Fruit fly (Drosophila melanogaster) whole organism, adult: ENCODE results near the gene Sems.

Source experiments
- CG11617 ChIP-seq: fragments of 200-800 bp; sonication (Bioruptor generic); optimal IDR thresholded peaks from 2 replicates; lab custom pipeline; 2017; ENCODE audit warnings: mild to moderate bottlenecking, missing biosample characterization, missing genetic modification reagents, missing genetic modification characterization
- CG12768 ChIP-seq: fragments of 200-800 bp; sonication (Bioruptor generic); optimal IDR thresholded peaks from 2 replicates; lab custom pipeline; 2017; ENCODE audit warnings: missing biosample characterization, missing genetic modification characterization, mild to moderate bottlenecking, moderate library complexity, missing genetic modification reagents
- CG14711 ChIP-seq: fragments of 200-800 bp; sonication (Bioruptor generic); optimal IDR thresholded peaks from 2 replicates; lab custom pipeline; 2018; ENCODE audit warnings: missing biosample characterization, mild to moderate bottlenecking, missing genetic modification characterization, moderate library complexity
- CG7101 ChIP-seq: fragments of 200-800 bp; sonication (Bioruptor generic); optimal IDR thresholded peaks from 2 replicates; lab custom pipeline; 2018; ENCODE audit warnings: missing biosample characterization, mild to moderate bottlenecking, missing genetic modification characterization, moderate library complexity
- Clk ChIP-seq: fragments of 200-800 bp; sonication (Bioruptor generic); optimal IDR thresholded peaks from 2 replicates; lab custom pipeline; 2017; ENCODE audit warnings: missing biosample characterization, missing genetic modification characterization
- Hr96 ChIP-seq: fragments of 200-800 bp; sonication (Bioruptor generic); optimal IDR thresholded peaks from 2 replicates; lab custom pipeline; 2016; ENCODE audit warnings: missing biosample characterization, missing genetic modification characterization
- Mnt ChIP-seq: fragments of 200-800 bp; sonication (Bioruptor generic); optimal IDR thresholded peaks from 2 replicates; lab custom pipeline; 2016; ENCODE audit warnings: missing biosample characterization, mild to moderate bottlenecking, missing genetic modification characterization
- bab1 ChIP-seq: fragments of 200-800 bp; sonication (Bioruptor generic); optimal IDR thresholded peaks from 3 replicates; lab custom pipeline; 2019; ENCODE audit warnings: missing biosample characterization, mild to moderate bottlenecking, missing genetic modification characterization, moderate library complexity
- cic ChIP-seq: fragments of 200-800 bp; sonication (Bioruptor generic); optimal IDR thresholded peaks from 2 replicates; lab custom pipeline; 2017; ENCODE audit warnings: missing biosample characterization, mild to moderate bottlenecking, missing genetic modification characterization, moderate library complexity
- cnc ChIP-seq, 2 experiments: fragments of >200 bp; optimal IDR thresholded peaks; 2 replicates each; lab custom pipeline; 2017
- kay ChIP-seq: fragments of 200-800 bp; sonication (Bioruptor generic); peaks from one replicate; lab custom pipeline; 2016; ENCODE audit warnings: missing biosample characterization, missing genetic modification characterization, borderline replicate concordance
- pad ChIP-seq: fragments of 200-800 bp; sonication (Bioruptor generic); optimal IDR thresholded peaks from 3 replicates; lab custom pipeline; 2017; ENCODE audit warnings: missing biosample characterization, missing genetic modification characterization, mild to moderate bottlenecking, moderate library complexity, missing genetic modification reagents
- tj ChIP-seq: fragments of 200-800 bp; sonication (Bioruptor generic); optimal IDR thresholded peaks from 3 replicates; lab custom pipeline; 2017; ENCODE audit warnings: missing biosample characterization, mild to moderate bottlenecking, missing genetic modification characterization, moderate library complexity
- toe ChIP-seq: fragments of 200-800 bp; sonication (Bioruptor generic); optimal IDR thresholded peaks from 2 replicates; lab custom pipeline; 2016; ENCODE audit warnings: missing biosample characterization, missing genetic modification characterization

DNA sequence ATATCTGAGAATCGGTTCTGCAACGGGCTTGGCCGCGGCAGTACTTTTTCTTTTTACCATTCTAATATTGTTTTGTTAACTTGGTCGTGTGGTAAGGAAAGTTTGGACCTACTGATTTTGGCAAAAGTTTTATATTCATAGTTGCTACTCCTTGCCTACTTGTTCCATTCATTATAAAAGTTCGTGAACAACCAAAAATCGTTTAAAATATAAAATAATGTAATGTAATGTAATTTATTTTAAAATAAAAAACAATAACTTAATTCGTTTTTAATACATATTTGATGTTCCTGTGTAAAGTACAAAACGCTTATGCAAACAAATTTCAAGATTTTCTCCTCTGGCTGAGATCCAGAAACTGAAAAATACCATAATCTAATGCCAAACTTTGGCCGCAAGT lies 18.1 kb upstream of the Sems start, which contains the start of gene CG33286:
- TF ChIP-seq toe (GFP tag; lab: Kevin White, UChicago): no peak
- no peak for TF ChIP-seq pad (GFP tag; lab: Kevin White, UChicago)
- TF ChIP-seq Clk (GFP tag; lab: Kevin White, UChicago): no peak
- TF ChIP-seq kay (GFP tag; lab: Kevin White, UChicago): no peak
- TF ChIP-seq CG7101 (tag; lab: Kevin White, UChicago): no peak
- TF ChIP-seq Mnt (GFP tag; lab: Kevin White, UChicago): no peak
- TF ChIP-seq CG12768 (GFP tag; lab: Kevin White, UChicago): no peak
- no peak for TF ChIP-seq Hr96
- no peak for TF ChIP-seq CG11617
- TF ChIP-seq bab1 (GFP tag; lab: Kevin White, UChicago): no peak
- TF ChIP-seq CG14711 (tag; lab: Kevin White, UChicago): no peak
- no peak for TF ChIP-seq tj
- no peak for TF ChIP-seq cnc (optimal IDR thresholded peaks at IDR 0.05; lab: Kevin White, UChicago)
- no peak for TF ChIP-seq cic (GFP tag; lab: Kevin White, UChicago)
